Fruit fly (Drosophila melanogaster) whole organism, adult: ENCODE data around the gene CG31639.

Experiments
- CG14711 ChIP-seq: fragments of 200-800 bp; sonication (Bioruptor generic); optimal IDR thresholded peaks from 2 replicates; lab custom pipeline; 2018; ENCODE audit warnings: missing biosample characterization, mild to moderate bottlenecking, missing genetic modification characterization, moderate library complexity
- CG1620 ChIP-seq: fragments of 200-800 bp; sonication (Bioruptor generic); optimal IDR thresholded peaks from 2 replicates; lab custom pipeline; 2016; ENCODE audit warnings: missing biosample characterization, missing genetic modification characterization
- CG33017 ChIP-seq: fragments of 200-800 bp; sonication (Bioruptor generic); optimal IDR thresholded peaks from 2 replicates; lab custom pipeline; 2018; ENCODE audit warnings: missing biosample characterization, mild to moderate bottlenecking, missing genetic modification characterization, moderate library complexity
- CG7045 ChIP-seq: fragments of 200-800 bp; sonication (Bioruptor generic); optimal IDR thresholded peaks from 2 replicates; lab custom pipeline; 2017; ENCODE audit warnings: missing biosample characterization, mild to moderate bottlenecking, missing genetic modification characterization
- CG7101 ChIP-seq: fragments of 200-800 bp; sonication (Bioruptor generic); optimal IDR thresholded peaks from 2 replicates; lab custom pipeline; 2018; ENCODE audit warnings: missing biosample characterization, mild to moderate bottlenecking, missing genetic modification characterization, moderate library complexity
- Crg-1 ChIP-seq: fragments of 200-800 bp; sonication (Bioruptor generic); optimal IDR thresholded peaks from 2 replicates; lab custom pipeline; 2016; ENCODE audit warnings: missing biosample characterization, missing genetic modification characterization
- Mnt ChIP-seq: fragments of 200-800 bp; sonication (Bioruptor generic); optimal IDR thresholded peaks from 2 replicates; lab custom pipeline; 2016; ENCODE audit warnings: missing biosample characterization, mild to moderate bottlenecking, missing genetic modification characterization
- bab1 ChIP-seq: fragments of 200-800 bp; sonication (Bioruptor generic); optimal IDR thresholded peaks from 3 replicates; lab custom pipeline; 2019; ENCODE audit warnings: missing biosample characterization, mild to moderate bottlenecking, missing genetic modification characterization, moderate library complexity
- cic ChIP-seq: fragments of 200-800 bp; sonication (Bioruptor generic); optimal IDR thresholded peaks from 2 replicates; lab custom pipeline; 2017; ENCODE audit warnings: missing biosample characterization, mild to moderate bottlenecking, missing genetic modification characterization, moderate library complexity
- cnc ChIP-seq, 2 experiments: fragments of >200 bp; optimal IDR thresholded peaks; 2 replicates each; lab custom pipeline; 2017
- ovo ChIP-seq: fragments of 200-800 bp; sonication (Bioruptor generic); optimal IDR thresholded peaks from 2 replicates; lab custom pipeline; 2016; ENCODE audit warnings: missing biosample characterization, missing genetic modification characterization
- pad ChIP-seq: fragments of 200-800 bp; sonication (Bioruptor generic); optimal IDR thresholded peaks from 3 replicates; lab custom pipeline; 2017; ENCODE audit warnings: missing biosample characterization, missing genetic modification characterization, mild to moderate bottlenecking, moderate library complexity, missing genetic modification reagents
- tj ChIP-seq: fragments of 200-800 bp; sonication (Bioruptor generic); optimal IDR thresholded peaks from 3 replicates; lab custom pipeline; 2017; ENCODE audit warnings: missing biosample characterization, mild to moderate bottlenecking, missing genetic modification characterization, moderate library complexity

dm6 chr2L:6130522-6131073 lies 24.3 kb downstream of the CG31639 start, which contains the start of the genes B9d2, tctn and CG9222:
- TF ChIP-seq CG7101 (tag; lab: Kevin White, UChicago) (no peak), Crg-1 (GFP tag; lab: Kevin White, UChicago) (no peak), ovo (GFP tag; lab: Kevin White, UChicago) (no peak), tj (GFP tag; lab: Kevin White, UChicago) (no peak), cnc (optimal IDR thresholded peaks at IDR 0.05; lab: Kevin White, UChicago) (no peak), pad (GFP tag; lab: Kevin White, UChicago) (no peak), CG33017 (no peak), bab1 (GFP tag; lab: Kevin White, UChicago) (no peak), CG7045 (GFP tag; lab: Kevin White, UChicago) (no peak), cic (GFP tag; lab: Kevin White, UChicago) (no peak), CG1620 (GFP tag; lab: Kevin White, UChicago) (no peak), CG14711 (tag; lab: Kevin White, UChicago) (no peak), Mnt (GFP tag; lab: Kevin White, UChicago) (no peak)
